Worm (Caenorhabditis elegans): ENCODE measurements around the gene gei-15.
A peak's percentile ranks its signal among the peaks of the same experiment; 100 is the strongest.

The gei-15 gene

ce11 chrX:6806463-6806862, 16.6 kb downstream of the gei-15 start, which contains the start of gene atg-2:
Gene atg-2 (plus strand): TSS chrX:6806763.
- no peak for TF ChIP-seq nhr-12 (tag; optimal IDR thresholded peaks at IDR 0.05)
- no peak for TF ChIP-seq ceh-28 (tag; optimal IDR thresholded peaks at IDR 0.05)
- no peak for TF ChIP-seq fos-1 (tag; optimal IDR thresholded peaks at IDR 0.05)
- TF ChIP-seq lin-15B (tag; optimal IDR thresholded peaks at IDR 0.05) = no peak

- TF ChIP-seq mdl-1 (tag; optimal IDR thresholded peaks at IDR 0.05) (no peak), elt-1 (tag; optimal IDR thresholded peaks at IDR 0.05) (peak; percentile 86)
Observed at ce11 chrX:6805427-6805826, 17.6 kb downstream of the gei-15 start.

ce11 chrX:6804857-6805256, 18.2 kb downstream of the gei-15 start:
- TF ChIP-seq snpc-4 (tag; optimal IDR thresholded peaks at IDR 0.05) (peak; percentile 4), nhr-43 (tag; optimal IDR thresholded peaks at IDR 0.05; ENCODE audit: poor library complexity, severe bottlenecking) (no peak), mdl-1 (tag; optimal IDR thresholded peaks at IDR 0.05) (no peak), ama-1 (optimal IDR thresholded peaks at IDR 0.05) (peak; percentile 46), R02D3.7 (tag; optimal IDR thresholded peaks at IDR 0.05) (no peak), ZK546.5 (tag; optimal IDR thresholded peaks at IDR 0.05) (no peak), nhr-25 (tag; optimal IDR thresholded peaks at IDR 0.05) (peak; percentile 15), nfya-1 (tag; optimal IDR thresholded peaks at IDR 0.05; ENCODE audit: insufficient read depth) (peak; percentile 80), elt-2 (tag; optimal IDR thresholded peaks at IDR 0.05) (peak; percentile 85), nhr-23 (tag; optimal IDR thresholded peaks at IDR 0.05) (peak; percentile 47), skn-1 (tag; optimal IDR thresholded peaks at IDR 0.05) (peak; percentile 51), pha-4 (tag; optimal IDR thresholded peaks at IDR 0.05) (peak; percentile 83), ceh-28 (tag; optimal IDR thresholded peaks at IDR 0.05) (peak; percentile 68), ceh-82 (tag; optimal IDR thresholded peaks at IDR 0.05) (no peak), nhr-76 (tag; optimal IDR thresholded peaks at IDR 0.05) (no peak), nhr-67 (tag; optimal IDR thresholded peaks at IDR 0.05) (no peak), hmg-11 (tag; optimal IDR thresholded peaks at IDR 0.05) (peak; percentile 22), egl-5 (tag; optimal IDR thresholded peaks at IDR 0.05) (peak; percentile 69), pqm-1 (tag; optimal IDR thresholded peaks at IDR 0.05) (peak; percentile 79), lin-15B (tag; optimal IDR thresholded peaks at IDR 0.05) (peak; percentile 44), jun-1 (tag; optimal IDR thresholded peaks at IDR 0.05) (peak; percentile 70), nhr-28 (tag; optimal IDR thresholded peaks at IDR 0.05) (no peak)

- no peak for TF ChIP-seq daf-12 (tag; optimal IDR thresholded peaks at IDR 0.05)
- TF ChIP-seq hmg-11 (tag; optimal IDR thresholded peaks at IDR 0.05) = no peak
Observed at ce11 chrX:6804405-6804804, 18.7 kb downstream of the gei-15 start.

ce11 chrX:6801546-6801945, 21.5 kb downstream of the gei-15 start:
- TF ChIP-seq nfya-1 (tag; optimal IDR thresholded peaks at IDR 0.05; ENCODE audit: insufficient read depth) (no peak), lin-39 (tag; optimal IDR thresholded peaks at IDR 0.05) (no peak), snpc-4 (tag; optimal IDR thresholded peaks at IDR 0.05) (no peak), nhr-77 (tag; optimal IDR thresholded peaks at IDR 0.05) (no peak), nhr-25 (tag; optimal IDR thresholded peaks at IDR 0.05) (no peak), fkh-2 (tag; optimal IDR thresholded peaks at IDR 0.05) (no peak), nhr-23 (tag; optimal IDR thresholded peaks at IDR 0.05) (no peak), unc-39 (tag; optimal IDR thresholded peaks at IDR 0.05) (no peak), fos-1 (tag; optimal IDR thresholded peaks at IDR 0.05) (no peak), aly-2 (tag; optimal IDR thresholded peaks at IDR 0.05) (no peak), pha-4 (tag; optimal IDR thresholded peaks at IDR 0.05) (no peak), mml-1 (tag; optimal IDR thresholded peaks at IDR 0.05) (no peak), R02D3.7 (tag; optimal IDR thresholded peaks at IDR 0.05) (no peak), ZK546.5 (tag; optimal IDR thresholded peaks at IDR 0.05) (no peak), pqm-1 (tag; optimal IDR thresholded peaks at IDR 0.05) (no peak), jun-1 (tag; optimal IDR thresholded peaks at IDR 0.05) (no peak), nhr-67 (tag; optimal IDR thresholded peaks at IDR 0.05) (no peak)

- TF ChIP-seq aly-2 (tag; optimal IDR thresholded peaks at IDR 0.05) (no peak), egl-5 (tag; optimal IDR thresholded peaks at IDR 0.05) (no peak), jun-1 (tag; optimal IDR thresholded peaks at IDR 0.05) (no peak), elt-2 (tag; optimal IDR thresholded peaks at IDR 0.05) (peak; percentile 48), unc-62 (GFP tag; optimal IDR thresholded peaks at IDR 0.05) (no peak), pqm-1 (tag; optimal IDR thresholded peaks at IDR 0.05) (peak; percentile 1), daf-12 (tag; optimal IDR thresholded peaks at IDR 0.05) (no peak), zag-1 (tag; optimal IDR thresholded peaks at IDR 0.05) (no peak), sea-2 (GFP tag; optimal IDR thresholded peaks at IDR 0.05) (no peak), ztf-11 (tag; optimal IDR thresholded peaks at IDR 0.05) (no peak), lin-39 (tag; optimal IDR thresholded peaks at IDR 0.05) (no peak), skn-1 (tag; optimal IDR thresholded peaks at IDR 0.05) (no peak), ceh-28 (tag; optimal IDR thresholded peaks at IDR 0.05) (no peak), ama-1 (optimal IDR thresholded peaks at IDR 0.05) (no peak), fkh-2 (tag; optimal IDR thresholded peaks at IDR 0.05) (no peak), nfya-1 (tag; optimal IDR thresholded peaks at IDR 0.05; ENCODE audit: insufficient read depth) (no peak), mdl-1 (tag; optimal IDR thresholded peaks at IDR 0.05) (no peak)
Observed at ce11 chrX:6799776-6800175, 23.3 kb downstream of the gei-15 start, which contains the start of gene M03A8.3. Gene M03A8.3 (plus strand): TSS chrX:6800053.
